Worm (Caenorhabditis elegans): ENCODE measurements around the gene ttbk-5.

DNA sequence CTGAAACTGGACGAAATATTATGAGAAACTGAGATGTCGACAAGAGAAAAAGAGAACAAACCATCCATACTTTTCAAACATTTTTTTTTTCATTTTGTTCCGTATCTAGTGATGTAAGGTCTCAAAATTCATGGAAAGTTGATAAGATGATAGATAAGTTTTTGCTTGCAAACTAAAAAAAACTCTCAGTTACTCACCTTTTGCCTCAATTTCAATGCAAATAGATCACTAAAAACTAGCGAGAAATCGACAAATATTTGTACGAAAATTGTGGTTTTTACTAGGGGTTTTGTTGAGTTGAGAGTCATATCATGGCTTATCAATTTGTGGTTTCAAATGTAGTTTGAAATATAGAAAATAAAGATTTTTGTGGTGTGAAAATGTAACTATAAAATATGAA lies 29.7 kb upstream of the ttbk-5 start:
- TF ChIP-seq nhr-12 (tag; optimal IDR thresholded peaks at IDR 0.05), result no peak
- TF ChIP-seq unc-62 (GFP tag; optimal IDR thresholded peaks at IDR 0.05), result no peak
- no peak for TF ChIP-seq pha-4 (tag; optimal IDR thresholded peaks at IDR 0.05)
- TF ChIP-seq elt-1 (tag; optimal IDR thresholded peaks at IDR 0.05; ENCODE audit: borderline replicate concordance, insufficient read depth), result no peak
- no peak for TF ChIP-seq bed-3 (GFP tag; optimal IDR thresholded peaks at IDR 0.05)
- no peak for TF ChIP-seq nhr-237 (tag; optimal IDR thresholded peaks at IDR 0.05)
- TF ChIP-seq lin-13 (tag; optimal IDR thresholded peaks at IDR 0.05), result no peak
- TF ChIP-seq nhr-28 (tag; optimal IDR thresholded peaks at IDR 0.05), result no peak
- TF ChIP-seq cnd-1 (tag; optimal IDR thresholded peaks at IDR 0.05), result no peak
- TF ChIP-seq snpc-4 (tag; optimal IDR thresholded peaks at IDR 0.05), result no peak
- no peak for TF ChIP-seq ceh-43 (GFP tag; optimal IDR thresholded peaks at IDR 0.05)
- TF ChIP-seq lsy-2 (tag; optimal IDR thresholded peaks at IDR 0.05), result no peak
- no peak for TF ChIP-seq sem-2 (GFP tag; optimal IDR thresholded peaks at IDR 0.05)
- no peak for TF ChIP-seq mep-1 (tag; optimal IDR thresholded peaks at IDR 0.05)

All from whole organism, mixed stage, embryonic.